Worm (Caenorhabditis elegans) whole organism, late embryonic: ENCODE data around the gene E01G4.5.
A peak's percentile ranks its signal among the peaks of the same experiment; 100 is the strongest.

Experiments
- ama-1 ChIP-seq: fragments of 150-350 bp; optimal IDR thresholded peaks from 2 replicates; lab custom pipeline; 2014
- ets-4 ChIP-seq: sonication (generic microtip); optimal IDR thresholded peaks from 2 replicates; lab custom pipeline; 2016; ENCODE audit warnings: missing genetic modification characterization, missing compliant biosample characterization
- nfya-1 ChIP-seq: sonication (generic microtip); optimal IDR thresholded peaks from 2 replicates; lab custom pipeline; 2017; ENCODE audit warnings: missing genetic modification characterization, mild to moderate bottlenecking, missing compliant biosample characterization, antibody characterized with exemption, moderate library complexity
- pha-4 ChIP-seq: fragments of 150-350 bp; optimal IDR thresholded peaks from 2 replicates; lab custom pipeline; 2018; ENCODE audit warnings: missing biosample characterization, missing genetic modification reagents, missing genetic modification characterization
- pqm-1 ChIP-seq: sonication (generic microtip); optimal IDR thresholded peaks from 2 replicates; lab custom pipeline; 2016; ENCODE audit warnings: missing genetic modification characterization, missing compliant biosample characterization
- tbx-2 ChIP-seq: sonication (generic microtip); optimal IDR thresholded peaks from 2 replicates; lab custom pipeline; 2016; ENCODE audit warnings: missing genetic modification characterization, missing compliant biosample characterization
- ttx-3 ChIP-seq: sonication (generic microtip); optimal IDR thresholded peaks from 2 replicates; lab custom pipeline; 2016; ENCODE audit warnings: missing genetic modification reagents, missing genetic modification characterization, missing compliant biosample characterization
- unc-42 ChIP-seq: sonication (generic microtip); optimal IDR thresholded peaks from 2 replicates; lab custom pipeline; 2016; ENCODE audit warnings: missing genotype, missing genetic modification characterization, missing compliant biosample characterization

ce11 chrII:13447668-13448067, 24.5 kb upstream of the E01G4.5 start:
- no peak for TF ChIP-seq pqm-1 (tag; lab: Kevin White, UChicago)
- peak; percentile 74 for TF ChIP-seq nfya-1 (tag; lab: Kevin White, UChicago)
- TF ChIP-seq ets-4, result no peak
- TF ChIP-seq tbx-2 (tag; lab: Kevin White, UChicago), result peak; percentile 43
- TF ChIP-seq pha-4, result no peak
- TF ChIP-seq ttx-3 (tag; lab: Kevin White, UChicago), result no peak
- peak; percentile 55 for TF ChIP-seq unc-42 (tag; lab: Kevin White, UChicago)
- TF ChIP-seq ama-1 (lab: Kevin White, UChicago), result no peak
